Worm (Caenorhabditis elegans) whole organism, L4 larva: ENCODE measurements around the gene srz-83.

Experiments used
- F26F4.8 ChIP-seq: fragments of 200-800 bp; sonication (Bioruptor generic); conservative IDR thresholded peaks from 2 replicates; pipeline ENCODE4 v1.3.6; 2022; ENCODE audit warnings: missing genetic modification characterization, missing compliant biosample characterization
- F37D6.2 ChIP-seq: sonication (generic microtip); optimal IDR thresholded peaks from 2 replicates; lab custom pipeline; 2016; ENCODE audit warnings: mild to moderate bottlenecking, missing genetic modification characterization, missing compliant biosample characterization
- F44E2.7 ChIP-seq: fragments of 200-800 bp; sonication (Bioruptor generic); IDR thresholded peaks from 2 replicates; pipeline ENCODE4 v2.1.2; 2022; ENCODE audit warnings: missing genetic modification characterization, missing compliant biosample characterization
- F49E8.2 ChIP-seq: sonication (generic microtip); optimal IDR thresholded peaks from 2 replicates; lab custom pipeline; 2016; ENCODE audit warnings: missing compliant biosample characterization, mild to moderate bottlenecking, missing genetic modification characterization, borderline replicate concordance
- R02D3.7 ChIP-seq: fragments of 150-350 bp; sonication (generic microtip); optimal IDR thresholded peaks from 3 replicates; lab custom pipeline; 2014; ENCODE audit warnings: missing biosample characterization, missing genetic modification characterization
- Y48G9A.11 ChIP-seq: fragments of 200-800 bp; sonication (Bioruptor generic); IDR thresholded peaks from 2 replicates; pipeline ENCODE4 v1.3.6; 2022; ENCODE audit warnings: missing genetic modification reagents, missing genetic modification characterization, missing compliant biosample characterization
- Y5F2A.4 ChIP-seq: fragments of 200-800 bp; sonication (Bioruptor generic); optimal IDR thresholded peaks from 2 replicates; lab custom pipeline; 2018; ENCODE audit warnings: mild to moderate bottlenecking, missing genetic modification characterization, missing compliant biosample characterization
- aly-2 ChIP-seq: sonication (generic microtip); optimal IDR thresholded peaks from 2 replicates; lab custom pipeline; 2018; ENCODE audit warnings: missing biosample characterization, missing genetic modification characterization
- ama-1 ChIP-seq: fragments of 150-350 bp; optimal IDR thresholded peaks from 2 replicates; lab custom pipeline; 2014; ENCODE audit warnings: inconsistent platforms, mixed read lengths
- ceh-20 ChIP-seq: fragments of 200-800 bp; sonication (Bioruptor generic); IDR thresholded peaks from 2 replicates; pipeline ENCODE4 v1.3.6; 2022; ENCODE audit warnings: missing genetic modification reagents, missing genetic modification characterization, missing compliant biosample characterization
- cey-2 ChIP-seq: sonication (generic microtip); optimal IDR thresholded peaks from 3 replicates; lab custom pipeline; 2017; ENCODE audit warnings: missing genetic modification characterization, mild to moderate bottlenecking, missing compliant biosample characterization, antibody characterized with exemption, borderline replicate concordance; ENCODE audit not compliant: insufficient read depth
- daf-12 ChIP-seq: fragments of 150-350 bp; optimal IDR thresholded peaks from 2 replicates; lab custom pipeline; 2014; ENCODE audit warnings: missing biosample characterization, missing genetic modification reagents, missing genetic modification characterization
- daf-16 ChIP-seq, 3 experiments: sonication (generic microtip); optimal IDR thresholded peaks; 2 replicates each; lab custom pipeline; 2016 to 2017; ENCODE audit warnings: missing genetic modification characterization in 3 of 3, missing genetic modification reagents in 3 of 3, mild to moderate bottlenecking in 2 of 3, missing compliant biosample characterization in 2 of 3, missing biosample characterization in 1 of 3, moderate library complexity in 1 of 3
- daf-8 ChIP-seq: fragments of 200-800 bp; sonication (Bioruptor generic); IDR thresholded peaks from 2 replicates; pipeline ENCODE4 v1.3.6; 2022; ENCODE audit warnings: missing genetic modification characterization, missing compliant biosample characterization
- dmd-8 ChIP-seq: fragments of 200-800 bp; sonication (Bioruptor generic); IDR thresholded peaks from 2 replicates; pipeline ENCODE4 v1.3.6; 2022; ENCODE audit warnings: missing genetic modification characterization, missing compliant biosample characterization
- duxl-1 ChIP-seq: sonication (generic microtip); optimal IDR thresholded peaks from 2 replicates; lab custom pipeline; 2016; ENCODE audit warnings: mild to moderate bottlenecking, missing genetic modification characterization, moderate library complexity, missing compliant biosample characterization; ENCODE audit not compliant: poor library complexity
- dve-1 ChIP-seq: sonication (generic microtip); optimal IDR thresholded peaks from 2 replicates; lab custom pipeline; 2017; ENCODE audit warnings: antibody characterized with exemption, mild to moderate bottlenecking, missing genetic modification characterization, missing compliant biosample characterization; ENCODE audit not compliant: insufficient read depth
- egl-43 ChIP-seq: fragments of 200-800 bp; sonication (Bioruptor generic); IDR thresholded peaks from 2 replicates; pipeline ENCODE4 v1.3.6; 2022; ENCODE audit warnings: missing genetic modification reagents, missing genetic modification characterization, missing compliant biosample characterization
- fkh-10 ChIP-seq: fragments of 150-350 bp; optimal IDR thresholded peaks from 2 replicates; lab custom pipeline; 2014; ENCODE audit warnings: missing biosample characterization, missing genetic modification reagents, missing genetic modification characterization
- gei-8 ChIP-seq: fragments of 200-800 bp; sonication (Bioruptor generic); optimal IDR thresholded peaks from 2 replicates; lab custom pipeline; 2018; ENCODE audit warnings: mild to moderate bottlenecking, missing genetic modification characterization, missing compliant biosample characterization
- hlh-11 ChIP-seq: fragments of 200-800 bp; sonication (Bioruptor generic); optimal IDR thresholded peaks from 2 replicates; lab custom pipeline; 2018; ENCODE audit warnings: mild to moderate bottlenecking, missing genetic modification characterization, missing compliant biosample characterization
- hlh-30 ChIP-seq: sonication (generic microtip); optimal IDR thresholded peaks from 2 replicates; lab custom pipeline; 2017; ENCODE audit warnings: antibody characterized with exemption, mild to moderate bottlenecking, missing genetic modification characterization, missing compliant biosample characterization; ENCODE audit not compliant: insufficient read depth
- lin-15B ChIP-seq: fragments of 150-350 bp; sonication (generic microtip); optimal IDR thresholded peaks from 3 replicates; lab custom pipeline; 2014; ENCODE audit warnings: missing biosample characterization, missing genetic modification characterization
- lin-29 ChIP-seq: fragments of 200-800 bp; sonication (Bioruptor generic); IDR thresholded peaks from 2 replicates; pipeline ENCODE4 v1.3.6; 2022; ENCODE audit warnings: missing genetic modification reagents, missing genetic modification characterization, missing compliant biosample characterization
- lin-39 ChIP-seq: fragments of 150-350 bp; optimal IDR thresholded peaks from 2 replicates; lab custom pipeline; 2014; ENCODE audit warnings: missing biosample characterization, missing genetic modification reagents, missing genetic modification characterization
- madf-9 ChIP-seq: fragments of 200-800 bp; sonication (Bioruptor generic); conservative IDR thresholded peaks from 2 replicates; pipeline ENCODE4 v1.3.6; 2022; ENCODE audit warnings: missing genetic modification reagents, missing genetic modification characterization, missing compliant biosample characterization
- mdl-1 ChIP-seq, 2 experiments: fragments of 150-350 bp in 1 of 2; sonication (generic microtip) in 1 of 2; optimal IDR thresholded peaks; 2 replicates each; lab custom pipeline; 2014 to 2017; ENCODE audit warnings: missing biosample characterization in 2 of 2, missing genetic modification characterization in 2 of 2
- nhr-237 ChIP-seq: sonication (generic microtip); optimal IDR thresholded peaks from 2 replicates; lab custom pipeline; 2017; ENCODE audit warnings: missing biosample characterization, missing genetic modification characterization
- nhr-28 ChIP-seq: fragments of 150-350 bp; optimal IDR thresholded peaks from 2 replicates; lab custom pipeline; 2014; ENCODE audit warnings: missing biosample characterization, missing genetic modification characterization
- pha-4 ChIP-seq, 2 experiments: fragments of 150-350 bp in 1 of 2; fragments of 200-800 bp in 1 of 2; sonication (Bioruptor generic) in 1 of 2; IDR thresholded peaks in 1 of 2; optimal IDR thresholded peaks in 1 of 2; 2 replicates each; pipeline versions ENCODE4 v1.3.6 to Lab custom; 2014 to 2022; ENCODE audit warnings: missing genetic modification characterization in 2 of 2, missing genetic modification reagents in 2 of 2, missing biosample characterization in 1 of 2, missing compliant biosample characterization in 1 of 2
- sdz-12 ChIP-seq: fragments of 200-800 bp; sonication (Bioruptor generic); optimal IDR thresholded peaks from 2 replicates; lab custom pipeline; 2018; ENCODE audit warnings: mild to moderate bottlenecking, missing genetic modification characterization, missing compliant biosample characterization
- set-16 ChIP-seq: fragments of 200-800 bp; sonication (Bioruptor generic); IDR thresholded peaks from 2 replicates; pipeline ENCODE4 v1.3.6; 2022; ENCODE audit warnings: missing genetic modification reagents, missing genetic modification characterization, missing compliant biosample characterization
- snpc-1.2 ChIP-seq: fragments of 200-800 bp; sonication (Bioruptor generic); IDR thresholded peaks from 2 replicates; pipeline ENCODE4 v1.3.6; 2022; ENCODE audit warnings: missing genetic modification reagents, missing genetic modification characterization, missing compliant biosample characterization
- tag-97 ChIP-seq: fragments of 200-800 bp; sonication (Bioruptor generic); IDR thresholded peaks from 2 replicates; pipeline ENCODE4 v1.3.6; 2022; ENCODE audit warnings: missing genetic modification characterization, missing compliant biosample characterization
- unc-130 ChIP-seq: sonication (generic microtip); optimal IDR thresholded peaks from 2 replicates; lab custom pipeline; 2016; ENCODE audit warnings: missing genetic modification reagents, missing genetic modification characterization, missing compliant biosample characterization
- unc-39 ChIP-seq: sonication (generic microtip); optimal IDR thresholded peaks from 2 replicates; lab custom pipeline; 2017; ENCODE audit warnings: missing biosample characterization, missing genetic modification characterization
- zfp-3 ChIP-seq: fragments of 200-800 bp; sonication (Bioruptor generic); conservative IDR thresholded peaks from 2 replicates; pipeline ENCODE4 v1.3.6; 2022; ENCODE audit warnings: missing genetic modification reagents, missing genetic modification characterization, missing compliant biosample characterization
- zip-11 ChIP-seq: fragments of 200-800 bp; sonication (Bioruptor generic); IDR thresholded peaks from 2 replicates; pipeline ENCODE4 v1.3.6; 2022; ENCODE audit warnings: missing genetic modification characterization, missing compliant biosample characterization
- zip-2 ChIP-seq: fragments of 150-350 bp; optimal IDR thresholded peaks from 2 replicates; lab custom pipeline; 2014; ENCODE audit warnings: missing biosample characterization, missing genetic modification characterization

The srz-83 gene

DNA sequence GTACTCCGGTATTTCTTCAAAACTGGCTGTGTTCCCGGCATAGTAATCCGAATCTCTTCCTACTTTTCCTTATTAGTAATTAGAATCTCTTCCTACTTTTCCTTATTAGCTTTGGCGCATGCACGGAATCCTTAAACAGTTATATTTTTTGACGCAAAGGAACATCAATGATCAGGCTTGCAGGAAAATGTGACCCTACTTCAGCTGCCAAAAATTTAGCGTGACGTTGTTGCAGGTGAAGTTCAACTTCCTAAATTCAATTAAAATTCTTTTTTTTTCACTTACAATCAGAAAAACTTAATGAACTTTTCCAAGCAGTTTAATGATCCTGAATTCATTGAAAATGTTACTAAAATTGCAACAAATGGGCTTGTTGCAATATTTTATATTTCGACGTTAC, 10.9 kb upstream of the srz-83 start, which contains the start of gene srz-79:
Gene srz-79, plus strand, starts transcription at position 301 of the 400 bp plus-strand sequence.
- no peak for TF ChIP-seq R02D3.7 (tag; lab: Kevin White, UChicago)
- TF ChIP-seq daf-12 (tag; lab: Kevin White, UChicago): no peak
- no peak for TF ChIP-seq nhr-28
- no peak for TF ChIP-seq dmd-8 (GFP tag; lab: Robert Waterston, UW)
- TF ChIP-seq zip-11 (GFP tag; lab: Robert Waterston, UW): no peak
- no peak for TF ChIP-seq Y48G9A.11 (GFP tag; lab: Robert Waterston, UW)
- no peak for TF ChIP-seq madf-9 (GFP tag; lab: Robert Waterston, UW)
- TF ChIP-seq unc-39 (tag; lab: Kevin White, UChicago): no peak
- TF ChIP-seq daf-8 (GFP tag; lab: Robert Waterston, UW): no peak

ce11 chrIV:3496358-3496757, 7.9 kb upstream of the srz-83 start, which contains the start of gene C09G12.17:
Gene C09G12.17 (minus strand): TSS chrIV:3496458.
- TF ChIP-seq F44E2.7 (GFP tag; lab: Robert Waterston, UW): no peak
- TF ChIP-seq zfp-3 (GFP tag; lab: Robert Waterston, UW): no peak
- TF ChIP-seq pha-4 (GFP tag; IDR thresholded peaks at IDR 0.05; lab: Robert Waterston, UW): no peak
- no peak for TF ChIP-seq pha-4 (tag; optimal IDR thresholded peaks at IDR 0.05; lab: Kevin White, UChicago)
- no peak for TF ChIP-seq sdz-12
- TF ChIP-seq F49E8.2: no peak
- TF ChIP-seq lin-39 (tag; lab: Kevin White, UChicago): no peak
- no peak for TF ChIP-seq ceh-20 (GFP tag; lab: Robert Waterston, UW)
- no peak for TF ChIP-seq lin-15B (tag; lab: Kevin White, UChicago)
- TF ChIP-seq daf-16 (GFP tag; optimal IDR thresholded peaks at IDR 0.05; lab: Kevin White, UChicago): no peak
- no peak for TF ChIP-seq daf-16 (tag; optimal IDR thresholded peaks at IDR 0.05; lab: Kevin White, UChicago)
- TF ChIP-seq aly-2: no peak
- no peak for TF ChIP-seq egl-43
- no peak for TF ChIP-seq nhr-28
- no peak for TF ChIP-seq Y5F2A.4 (GFP tag; lab: Kevin White, UChicago)
- no peak for TF ChIP-seq hlh-30 (tag; lab: Kevin White, UChicago)
- TF ChIP-seq duxl-1 (tag; lab: Kevin White, UChicago): no peak
- no peak for TF ChIP-seq unc-130 (GFP tag; lab: Kevin White, UChicago)
- no peak for TF ChIP-seq dve-1 (tag; lab: Kevin White, UChicago)
- TF ChIP-seq lin-29: no peak

- TF ChIP-seq lin-15B (tag; lab: Kevin White, UChicago): no peak
- no peak for TF ChIP-seq cey-2 (tag; lab: Kevin White, UChicago)
- TF ChIP-seq F37D6.2 (tag; lab: Kevin White, UChicago): no peak
- no peak for TF ChIP-seq duxl-1 (tag; lab: Kevin White, UChicago)
- no peak for TF ChIP-seq F26F4.8 (GFP tag; lab: Robert Waterston, UW)
- no peak for TF ChIP-seq gei-8 (GFP tag; lab: Kevin White, UChicago)
- no peak for TF ChIP-seq zip-2 (tag; lab: Kevin White, UChicago)
- TF ChIP-seq nhr-237 (tag; lab: Kevin White, UChicago): no peak
- TF ChIP-seq zfp-3 (GFP tag; lab: Robert Waterston, UW): no peak
- no peak for TF ChIP-seq unc-130 (GFP tag; lab: Kevin White, UChicago)
- TF ChIP-seq snpc-1.2 (GFP tag; lab: Robert Waterston, UW): no peak
- TF ChIP-seq ama-1 (lab: Kevin White, UChicago): no peak
- TF ChIP-seq mdl-1 (tag; optimal IDR thresholded peaks at IDR 0.05; lab: Kevin White, UChicago): no peak
- no peak for TF ChIP-seq fkh-10 (GFP tag; lab: Kevin White, UChicago)
- TF ChIP-seq hlh-11 (tag; lab: Kevin White, UChicago): no peak
- TF ChIP-seq set-16: no peak
- TF ChIP-seq tag-97 (GFP tag; lab: Robert Waterston, UW): no peak
Observed at ce11 chrIV:3497909-3498308, 6.3 kb upstream of the srz-83 start, which contains the start of gene ceh-53. Gene ceh-53 (plus strand): TSS chrIV:3498209.
